Worm (Caenorhabditis elegans): ENCODE data around the gene trx-3.
A peak's percentile ranks its signal among the peaks of the same experiment; 100 is the strongest.

trx-3 gene

DNA sequence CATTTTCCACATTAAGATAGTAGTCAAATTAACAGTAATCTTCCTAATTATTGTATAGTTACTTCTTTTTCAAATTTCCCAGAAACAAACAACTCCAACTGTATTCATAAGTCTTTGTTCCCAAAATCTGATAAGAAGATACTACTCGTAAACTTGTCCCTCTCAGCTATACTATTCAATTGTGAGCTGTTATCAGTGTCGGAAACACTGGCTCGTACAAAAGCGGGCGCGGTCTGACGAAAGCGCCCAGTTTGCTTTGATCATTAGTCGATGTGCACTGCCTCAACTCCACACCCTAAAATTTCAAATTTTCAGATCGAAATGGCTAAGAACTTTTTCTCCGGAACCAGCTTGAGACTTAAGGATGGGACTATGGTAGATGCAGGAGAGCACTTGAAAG, at the start of gene trx-3:
Gene trx-3 (plus strand): TSS at position 291 of the 400 bp plus-strand sequence.
- no peak for TF ChIP-seq nhr-237 (tag; optimal IDR thresholded peaks at IDR 0.05)
- TF ChIP-seq nhr-25 (tag; optimal IDR thresholded peaks at IDR 0.05) = no peak
- TF ChIP-seq alr-1 (tag; optimal IDR thresholded peaks at IDR 0.05) = no peak
- TF ChIP-seq nhr-21 (tag; optimal IDR thresholded peaks at IDR 0.05) = no peak
- TF ChIP-seq fos-1 (tag; optimal IDR thresholded peaks at IDR 0.05) = peak; percentile 53
- TF ChIP-seq sma-9 (GFP tag; optimal IDR thresholded peaks at IDR 0.05) = peak; percentile 36
- no peak for TF ChIP-seq sma-9 (tag; optimal IDR thresholded peaks at IDR 0.05)
- TF ChIP-seq elt-1 (tag; optimal IDR thresholded peaks at IDR 0.05) = no peak

DNA sequence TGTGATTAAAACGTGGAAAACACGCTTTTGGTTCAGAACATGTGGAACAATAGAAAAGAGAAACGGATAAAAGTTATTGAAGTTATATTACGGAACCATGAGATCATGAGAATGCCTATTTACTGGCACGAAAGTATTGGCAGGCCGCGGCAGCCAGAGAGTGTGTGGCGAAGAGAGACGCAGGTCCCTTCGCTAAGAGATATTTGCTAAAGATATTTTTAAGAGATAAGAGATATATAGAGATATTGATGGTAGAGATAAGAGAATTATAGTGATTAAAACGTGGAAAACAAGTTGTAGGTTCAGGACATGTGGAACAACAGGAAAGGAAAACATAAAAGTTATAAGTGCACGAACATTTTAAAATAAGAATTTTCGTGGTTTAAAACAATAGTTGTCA, 49.0 kb upstream of the trx-3 start:
- TF ChIP-seq blmp-1 (tag; optimal IDR thresholded peaks at IDR 0.05; ENCODE audit: insufficient read depth) (no peak), gmeb-1 (tag; optimal IDR thresholded peaks at IDR 0.05) (no peak), lsy-2 (tag; optimal IDR thresholded peaks at IDR 0.05) (no peak), ztf-11 (tag; optimal IDR thresholded peaks at IDR 0.05) (no peak), elt-1 (tag; optimal IDR thresholded peaks at IDR 0.05) (peak; percentile 51), ztf-1 (GFP tag; conservative IDR thresholded peaks at IDR 0.05) (no peak), sma-9 (GFP tag; optimal IDR thresholded peaks at IDR 0.05) (peak; percentile 45), sma-9 (tag; optimal IDR thresholded peaks at IDR 0.05) (no peak), elt-3 (tag; optimal IDR thresholded peaks at IDR 0.05) (no peak)

DNA sequence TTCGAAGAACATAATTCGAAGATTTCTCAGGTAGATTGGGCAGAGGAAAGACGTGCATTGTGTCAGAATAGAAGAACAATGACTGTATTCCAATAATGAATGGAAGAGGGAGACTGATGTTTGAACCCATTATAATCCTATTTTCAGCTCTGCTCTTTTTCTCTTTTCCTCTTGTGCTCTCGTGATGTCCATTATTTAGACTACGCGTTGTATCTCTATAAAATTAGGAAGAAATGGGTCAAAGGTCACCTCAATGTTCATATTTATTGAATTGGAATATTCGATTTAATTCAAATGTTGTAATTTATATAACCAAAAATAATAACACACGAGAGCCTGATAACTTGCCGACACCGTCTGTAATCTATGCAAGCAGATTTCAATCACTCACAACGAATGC, 47.6 kb upstream of the trx-3 start, which contains the start of gene fbxb-74:
Gene fbxb-74 (minus strand): TSS at position 101 of the 400 bp plus-strand sequence.
- TF ChIP-seq mbf-1 (tag; optimal IDR thresholded peaks at IDR 0.05) = no peak

DNA sequence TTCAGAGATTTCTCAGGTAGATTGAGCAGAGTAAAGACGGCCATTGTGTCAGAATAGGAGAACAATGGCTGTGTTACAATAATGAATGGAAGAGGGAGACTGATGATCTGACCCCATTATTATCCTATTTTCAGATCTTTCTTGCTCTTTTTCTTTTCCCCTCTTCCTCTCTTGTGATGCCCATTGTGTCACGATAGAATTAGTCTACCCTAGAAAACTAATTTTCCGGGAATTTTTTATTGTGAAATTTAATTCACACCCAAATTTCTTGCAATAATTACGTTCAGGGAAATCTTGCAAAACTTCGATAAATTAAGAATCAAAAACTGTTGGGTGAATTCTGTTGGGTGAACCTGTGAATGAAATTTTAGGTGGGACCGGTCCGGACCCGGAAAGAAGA, 45.8 kb upstream of the trx-3 start, which contains the start of gene fbxb-75:
Gene fbxb-75 (minus strand): TSS at position 101 of the 400 bp plus-strand sequence.
- TF ChIP-seq nhr-77 (tag; optimal IDR thresholded peaks at IDR 0.05) = no peak
- no peak for TF ChIP-seq skn-1 (tag; optimal IDR thresholded peaks at IDR 0.05)
- no peak for TF ChIP-seq snpc-4 (tag; optimal IDR thresholded peaks at IDR 0.05)
- no peak for TF ChIP-seq aly-2 (tag; optimal IDR thresholded peaks at IDR 0.05)
- no peak for TF ChIP-seq nhr-237 (tag; optimal IDR thresholded peaks at IDR 0.05)
- TF ChIP-seq elt-1 (tag; optimal IDR thresholded peaks at IDR 0.05) = no peak
- no peak for TF ChIP-seq zag-1 (tag; optimal IDR thresholded peaks at IDR 0.05)
- TF ChIP-seq gmeb-1 (tag; optimal IDR thresholded peaks at IDR 0.05) = no peak
- no peak for TF ChIP-seq ztf-1 (GFP tag; conservative IDR thresholded peaks at IDR 0.05)
- TF ChIP-seq dmd-4 (tag; optimal IDR thresholded peaks at IDR 0.05) = no peak
- TF ChIP-seq ZK546.5 (tag; optimal IDR thresholded peaks at IDR 0.05) = no peak
- TF ChIP-seq sma-9 (GFP tag; optimal IDR thresholded peaks at IDR 0.05) = no peak
- TF ChIP-seq sma-9 (tag; optimal IDR thresholded peaks at IDR 0.05) = no peak

DNA sequence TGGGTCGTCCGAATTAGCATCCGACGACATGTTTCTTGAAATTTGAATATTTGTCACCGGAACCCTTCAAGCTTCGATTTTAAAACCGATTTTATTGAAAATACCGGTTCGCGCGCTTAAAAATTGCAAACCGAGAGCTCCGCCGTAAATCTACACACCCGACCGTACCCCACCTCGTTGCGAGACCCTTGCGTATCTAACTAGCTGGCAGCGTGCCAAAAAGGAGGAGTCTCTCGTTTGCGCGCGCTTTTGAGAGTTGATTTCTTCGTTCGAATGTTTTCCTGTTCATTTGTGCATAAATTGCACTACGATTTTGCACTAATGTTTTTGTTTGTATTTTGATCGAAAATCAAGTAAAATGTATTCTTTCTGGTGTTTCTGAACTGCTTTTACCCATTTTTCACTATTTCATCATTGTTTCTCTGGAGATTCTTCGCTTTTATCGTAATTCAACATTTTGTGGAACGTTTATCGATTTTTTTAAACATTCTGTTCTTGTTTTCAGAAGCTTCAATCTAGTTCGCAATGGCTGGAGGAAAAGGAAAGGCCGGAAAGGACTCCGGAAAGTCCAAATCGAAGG, 41.0 kb upstream of the trx-3 start, which contains the start of the genes wapl-1 and htz-1:
Gene wapl-1 (minus strand): TSS at position 30 of the 580 bp plus-strand sequence.
Gene htz-1 (plus strand): TSS at position 506 of the 580 bp plus-strand sequence.
- TF ChIP-seq mab-5 (tag; optimal IDR thresholded peaks at IDR 0.05) (peak; percentile 85), nhr-6 (tag; optimal IDR thresholded peaks at IDR 0.05) (peak; percentile 92), nhr-77 (tag; optimal IDR thresholded peaks at IDR 0.05) (peak; percentile 16), unc-55 (GFP tag; optimal IDR thresholded peaks at IDR 0.05) (peak; percentile 99), ztf-1 (GFP tag; conservative IDR thresholded peaks at IDR 0.05) (no peak), ZK546.5 (tag; optimal IDR thresholded peaks at IDR 0.05) (peak; percentile 99), ceh-82 (tag; optimal IDR thresholded peaks at IDR 0.05) (peak; percentile 90), crh-2 (tag; optimal IDR thresholded peaks at IDR 0.05) (peak; percentile 97), lsy-2 (tag; optimal IDR thresholded peaks at IDR 0.05) (peak; percentile 99), elt-3 (tag; optimal IDR thresholded peaks at IDR 0.05) (no peak), sem-4 (tag; optimal IDR thresholded peaks at IDR 0.05) (peak; percentile 94), Y55F3AM.14 (GFP tag; optimal IDR thresholded peaks at IDR 0.05) (peak; percentile 79), mdl-1 (tag; optimal IDR thresholded peaks at IDR 0.05) (peak; percentile 29 to 67), mbf-1 (tag; optimal IDR thresholded peaks at IDR 0.05) (no peak), nhr-237 (tag; optimal IDR thresholded peaks at IDR 0.05) (peak; percentile 79), ceh-16 (tag; optimal IDR thresholded peaks at IDR 0.05) (peak; percentile 86), nhr-10 (tag; optimal IDR thresholded peaks at IDR 0.05) (peak; percentile 59), blmp-1 (tag; optimal IDR thresholded peaks at IDR 0.05; ENCODE audit: insufficient read depth) (peak; percentile 72), gmeb-1 (tag; optimal IDR thresholded peaks at IDR 0.05) (peak; percentile 95), egl-27 (tag; optimal IDR thresholded peaks at IDR 0.05) (peak; percentile 82), lin-13 (GFP tag; optimal IDR thresholded peaks at IDR 0.05) (peak; percentile 97), F13H6.1 (tag; optimal IDR thresholded peaks at IDR 0.05) (peak; percentile 96), R02D3.7 (tag; optimal IDR thresholded peaks at IDR 0.05) (peak; percentile 95), lin-39 (tag; optimal IDR thresholded peaks at IDR 0.05) (no peak), dmd-4 (tag; optimal IDR thresholded peaks at IDR 0.05) (no peak), ztf-11 (tag; optimal IDR thresholded peaks at IDR 0.05) (no peak), ztf-4 (tag; optimal IDR thresholded peaks at IDR 0.05) (peak; percentile 96), nhr-12 (tag; optimal IDR thresholded peaks at IDR 0.05) (no peak), nhr-129 (tag; optimal IDR thresholded peaks at IDR 0.05) (peak; percentile 96), unc-62 (GFP tag; optimal IDR thresholded peaks at IDR 0.05) (peak; percentile 71), skn-1 (tag; optimal IDR thresholded peaks at IDR 0.05) (peak; percentile 54), nhr-21 (tag; optimal IDR thresholded peaks at IDR 0.05) (peak; percentile 94), peb-1 (tag; optimal IDR thresholded peaks at IDR 0.05) (no peak), fos-1 (tag; optimal IDR thresholded peaks at IDR 0.05) (peak; percentile 91), elt-1 (tag; optimal IDR thresholded peaks at IDR 0.05) (no peak)

Measured in whole organism, L2 larva.